Fruit fly (Drosophila melanogaster) whole organism, wandering third instar larva: ENCODE results near the gene CG18473.

Source experiments
- CrebA ChIP-seq: fragments of 200-800 bp; sonication (Bioruptor generic); optimal IDR thresholded peaks from 2 replicates; lab custom pipeline; 2016; ENCODE audit warnings: missing biosample characterization, mild to moderate bottlenecking, missing genetic modification characterization, borderline replicate concordance
- Dfd ChIP-seq: fragments of >200 bp; optimal IDR thresholded peaks from 2 replicates; lab custom pipeline; 2017; ENCODE audit warnings: missing biosample characterization, missing genetic modification characterization
- GATAd ChIP-seq: sonication (Bioruptor generic); optimal IDR thresholded peaks from 2 replicates; lab custom pipeline; 2016; ENCODE audit warnings: missing biosample characterization, missing genetic modification characterization
- Hr78 ChIP-seq: fragments of >200 bp; optimal IDR thresholded peaks from 2 replicates; lab custom pipeline; 2017; ENCODE audit warnings: missing biosample characterization, missing genetic modification characterization
- Jra ChIP-seq: sonication (Bioruptor generic); optimal IDR thresholded peaks from 2 replicates; lab custom pipeline; 2016; ENCODE audit warnings: missing biosample characterization, missing genetic modification characterization
- Myc ChIP-seq: fragments of >200 bp; optimal IDR thresholded peaks from 2 replicates; lab custom pipeline; 2017
- OdsH ChIP-seq: fragments of 200-800 bp; sonication (Bioruptor generic); optimal IDR thresholded peaks from 2 replicates; lab custom pipeline; 2016; ENCODE audit warnings: missing biosample characterization, mild to moderate bottlenecking, missing genetic modification characterization
- h ChIP-seq: fragments of 200-800 bp; sonication (Bioruptor generic); optimal IDR thresholded peaks from 3 replicates; lab custom pipeline; 2016; ENCODE audit warnings: missing biosample characterization, mild to moderate bottlenecking, missing genetic modification characterization
- pan ChIP-seq: fragments of >200 bp; optimal IDR thresholded peaks from 2 replicates; lab custom pipeline; 2017
- psq ChIP-seq: fragments of 200-800 bp; sonication (Bioruptor generic); optimal IDR thresholded peaks from 3 replicates; lab custom pipeline; 2017; ENCODE audit warnings: missing biosample characterization, mild to moderate bottlenecking, missing genetic modification characterization, moderate library complexity
- rgr ChIP-seq: fragments of 200-800 bp; sonication (Bioruptor generic); optimal IDR thresholded peaks from 3 replicates; lab custom pipeline; 2016; ENCODE audit warnings: missing biosample characterization, mild to moderate bottlenecking, missing genetic modification characterization
- woc ChIP-seq: sonication (Bioruptor generic); optimal IDR thresholded peaks from 2 replicates; lab custom pipeline; 2016; ENCODE audit warnings: missing biosample characterization, mild to moderate bottlenecking, missing genetic modification characterization

dm6 chr3R:9328411-9328810 lies 34.7 kb upstream of the CG18473 start, which contains the start of gene CG8861:
- no peak for TF ChIP-seq h (GFP tag; lab: Kevin White, UChicago)
- TF ChIP-seq OdsH (GFP tag; lab: Kevin White, UChicago) = no peak
- TF ChIP-seq Dfd (GFP tag; lab: Kevin White, UChicago) = no peak
- TF ChIP-seq woc = no peak
- TF ChIP-seq GATAd (GFP tag; lab: Kevin White, UChicago) = no peak
- TF ChIP-seq rgr (GFP tag; lab: Kevin White, UChicago) = no peak
- no peak for TF ChIP-seq CrebA (GFP tag; lab: Kevin White, UChicago)
- TF ChIP-seq Hr78 (GFP tag; lab: Kevin White, UChicago) = no peak
- no peak for TF ChIP-seq pan (lab: Kevin White, UChicago)
- TF ChIP-seq Myc (lab: Kevin White, UChicago) = no peak
- TF ChIP-seq psq (GFP tag; lab: Kevin White, UChicago) = no peak
- no peak for TF ChIP-seq Jra (GFP tag; lab: Kevin White, UChicago)
